Fruit fly (Drosophila melanogaster) Kc167 (cell line): ENCODE measurements around the gene LysP.

Experiments
- Myc ChIP-seq: fragments of >200 bp; optimal IDR thresholded peaks from 2 replicates; lab custom pipeline; 2017; ENCODE audit warnings: missing external identifiers
- Sin3A ChIP-seq: fragments of >200 bp; optimal IDR thresholded peaks from 2 replicates; lab custom pipeline; 2018; ENCODE audit warnings: missing external identifiers
- h ChIP-seq: fragments of >200 bp; optimal IDR thresholded peaks from 3 replicates; lab custom pipeline; 2018; ENCODE audit warnings: missing external identifiers
- insv ChIP-seq: fragments of >200 bp; optimal IDR thresholded peaks from 3 replicates; lab custom pipeline; 2018; ENCODE audit warnings: missing external identifiers
- psq ChIP-seq: fragments of >200 bp; optimal IDR thresholded peaks from 2 replicates; lab custom pipeline; 2017; ENCODE audit warnings: missing external identifiers
- ttk ChIP-seq: sonication (Bioruptor generic); optimal IDR thresholded peaks from 2 replicates; lab custom pipeline; 2017; ENCODE audit warnings: missing external identifiers

Gene LysP

dm6 chr3L:1203855-1204431 is 14.6 kb downstream of the LysP start:
- no peak for TF ChIP-seq psq (lab: Kevin White, UChicago)
- TF ChIP-seq Myc (lab: Kevin White, UChicago): no peak
- no peak for TF ChIP-seq h (lab: Kevin White, UChicago)
- no peak for TF ChIP-seq ttk (lab: Kevin White, UChicago)
- TF ChIP-seq Sin3A (lab: Kevin White, UChicago): no peak
- TF ChIP-seq insv (lab: Kevin White, UChicago): no peak

dm6 chr3L:1202588-1203195 is 15.8 kb downstream of the LysP start, which contains the start of gene meep:
Gene meep (minus strand): TSS chr3L:1203036.
- TF ChIP-seq insv (lab: Kevin White, UChicago) (no peak), h (lab: Kevin White, UChicago) (no peak)

- no peak for TF ChIP-seq psq (lab: Kevin White, UChicago)
- no peak for TF ChIP-seq ttk (lab: Kevin White, UChicago)
- TF ChIP-seq Myc (lab: Kevin White, UChicago): no peak
- no peak for TF ChIP-seq Sin3A (lab: Kevin White, UChicago)
- no peak for TF ChIP-seq h (lab: Kevin White, UChicago)
- no peak for TF ChIP-seq insv (lab: Kevin White, UChicago)
These were observed 18.0 kb downstream of the LysP start, which contains the start of gene mwh for dm6 chr3L:1200357-1201051. Gene mwh (plus strand): TSS chr3L:1200786.

- TF ChIP-seq psq (lab: Kevin White, UChicago): no peak
- TF ChIP-seq Myc (lab: Kevin White, UChicago): no peak
- TF ChIP-seq insv (lab: Kevin White, UChicago): no peak
- TF ChIP-seq h (lab: Kevin White, UChicago): no peak
These were observed 22.5 kb downstream of the LysP start, which contains the start of gene Aplip1 for dm6 chr3L:1195868-1196552. Gene Aplip1 (plus strand): TSS chr3L:1196317.

dm6 chr3L:1195202-1195601 is 23.3 kb downstream of the LysP start, which contains the start of gene LysX:
Gene LysX (minus strand): TSS chr3L:1195302.
- TF ChIP-seq Myc (lab: Kevin White, UChicago) (no peak), h (lab: Kevin White, UChicago) (no peak), insv (lab: Kevin White, UChicago) (no peak), psq (lab: Kevin White, UChicago) (no peak), ttk (lab: Kevin White, UChicago) (no peak), Sin3A (lab: Kevin White, UChicago) (no peak)

dm6 chr3L:1193123-1193844 is 25.2 kb downstream of the LysP start, which contains the start of gene Trhn:
Gene Trhn (minus strand): TSS chr3L:1193173.
- TF ChIP-seq Sin3A (lab: Kevin White, UChicago): no peak
- no peak for TF ChIP-seq insv (lab: Kevin White, UChicago)
- TF ChIP-seq psq (lab: Kevin White, UChicago): no peak
- no peak for TF ChIP-seq Myc (lab: Kevin White, UChicago)
- TF ChIP-seq ttk (lab: Kevin White, UChicago): no peak
- no peak for TF ChIP-seq h (lab: Kevin White, UChicago)

dm6 chr3L:1188936-1189659 is 29.4 kb downstream of the LysP start, which contains the start of gene CG13912:
Gene CG13912 (plus strand): TSS chr3L:1189588.
- TF ChIP-seq h (lab: Kevin White, UChicago): no peak
- TF ChIP-seq psq (lab: Kevin White, UChicago): no peak
- no peak for TF ChIP-seq insv (lab: Kevin White, UChicago)
- no peak for TF ChIP-seq Myc (lab: Kevin White, UChicago)
- no peak for TF ChIP-seq Sin3A (lab: Kevin White, UChicago)
- TF ChIP-seq ttk (lab: Kevin White, UChicago): no peak

dm6 chr3L:1183467-1183866 is 35.0 kb downstream of the LysP start:
- no peak for TF ChIP-seq h (lab: Kevin White, UChicago)
- no peak for TF ChIP-seq psq (lab: Kevin White, UChicago)
- no peak for TF ChIP-seq ttk (lab: Kevin White, UChicago)
- no peak for TF ChIP-seq Myc (lab: Kevin White, UChicago)
- no peak for TF ChIP-seq Sin3A (lab: Kevin White, UChicago)
- no peak for TF ChIP-seq insv (lab: Kevin White, UChicago)

- TF ChIP-seq psq (lab: Kevin White, UChicago) (no peak), Myc (lab: Kevin White, UChicago) (no peak), Sin3A (lab: Kevin White, UChicago) (no peak), insv (lab: Kevin White, UChicago) (no peak), h (lab: Kevin White, UChicago) (no peak), ttk (lab: Kevin White, UChicago) (no peak)
These were observed 40.3 kb downstream of the LysP start for dm6 chr3L:1178115-1178583.

- TF ChIP-seq h (lab: Kevin White, UChicago): no peak
- TF ChIP-seq ttk (lab: Kevin White, UChicago): no peak
- no peak for TF ChIP-seq psq (lab: Kevin White, UChicago)
- no peak for TF ChIP-seq insv (lab: Kevin White, UChicago)
- TF ChIP-seq Sin3A (lab: Kevin White, UChicago): no peak
- no peak for TF ChIP-seq Myc (lab: Kevin White, UChicago)
These were observed 41.4 kb downstream of the LysP start, which contains the start of gene bab2 for dm6 chr3L:1177085-1177484. Gene bab2 (minus strand): TSS chr3L:1177276.
